Worm (Caenorhabditis elegans) whole organism, L3 larva: Measurements from ENCODE around the gene str-143.

ENCODE experiments used
- R02D3.7 ChIP-seq: fragments of 150-350 bp; optimal IDR thresholded peaks from 2 replicates; lab custom pipeline; 2014; ENCODE audit warnings: missing biosample characterization, missing genetic modification characterization
- elt-2 ChIP-seq: sonication (generic microtip); optimal IDR thresholded peaks from 2 replicates; lab custom pipeline; 2016; ENCODE audit warnings: missing genetic modification reagents, mild to moderate bottlenecking, missing genetic modification characterization, missing compliant biosample characterization
- fkh-10 ChIP-seq: sonication (generic microtip); optimal IDR thresholded peaks from 2 replicates; lab custom pipeline; 2017; ENCODE audit warnings: missing biosample characterization, missing genetic modification reagents, missing genetic modification characterization
- lin-39 ChIP-seq: fragments of 150-350 bp; optimal IDR thresholded peaks from 2 replicates; lab custom pipeline; 2018; ENCODE audit warnings: missing biosample characterization, missing genetic modification reagents, missing genetic modification characterization
- nhr-11 ChIP-seq: fragments of 150-350 bp; optimal IDR thresholded peaks from 2 replicates; lab custom pipeline; 2014; ENCODE audit warnings: missing biosample characterization, missing genetic modification characterization
- nhr-25 ChIP-seq: sonication (generic microtip); optimal IDR thresholded peaks from 2 replicates; lab custom pipeline; 2017; ENCODE audit warnings: missing biosample characterization, missing genetic modification characterization
- nhr-77 ChIP-seq: fragments of 150-350 bp; optimal IDR thresholded peaks from 2 replicates; lab custom pipeline; 2014; ENCODE audit warnings: missing biosample characterization, missing genetic modification characterization
- pha-4 ChIP-seq: fragments of 150-350 bp; optimal IDR thresholded peaks from 2 replicates; lab custom pipeline; 2014; ENCODE audit warnings: missing biosample characterization, missing genetic modification reagents, missing genetic modification characterization
- sea-2 ChIP-seq: fragments of 150-350 bp; sonication (generic microtip); optimal IDR thresholded peaks from 4 replicates; lab custom pipeline; 2014; ENCODE audit warnings: missing biosample characterization, missing genetic modification reagents, missing genetic modification characterization
- ztf-11 ChIP-seq: fragments of 150-350 bp; optimal IDR thresholded peaks from 2 replicates; lab custom pipeline; 2014; ENCODE audit warnings: missing biosample characterization, missing genetic modification characterization

- TF ChIP-seq R02D3.7 (no peak), nhr-25 (tag; lab: Kevin White, UChicago) (no peak), ztf-11 (tag; lab: Kevin White, UChicago) (no peak), nhr-11 (tag; lab: Kevin White, UChicago) (no peak), pha-4 (tag; lab: Kevin White, UChicago) (no peak), nhr-77 (tag; lab: Kevin White, UChicago) (no peak), sea-2 (no peak), lin-39 (tag; lab: Kevin White, UChicago) (no peak), elt-2 (tag; lab: Kevin White, UChicago) (no peak), fkh-10 (no peak)
Observed at ce11 chrV:8067800-8068199, 1.7 kb downstream of the str-143 start, which contains the start of gene str-140.
